Worm (Caenorhabditis elegans) whole organism, early embryonic: Measurements from ENCODE around the gene Y54G2A.32.
"Not testable (repeated sequence)": the region's sequence is repeated elsewhere in the genome, so short reads cannot be mapped to it uniquely, and the experiment has no call there.

Source experiments
- ama-1 ChIP-seq: fragments of 150-350 bp; optimal IDR thresholded peaks from 2 replicates; lab custom pipeline; 2014
- ceh-13 ChIP-seq: fragments of 200-800 bp; sonication (Bioruptor generic); optimal IDR thresholded peaks from 2 replicates; lab custom pipeline; 2018; ENCODE audit warnings: mild to moderate bottlenecking, missing genetic modification characterization, missing compliant biosample characterization
- ets-7 ChIP-seq: sonication (generic microtip); optimal IDR thresholded peaks from 2 replicates; lab custom pipeline; 2016; ENCODE audit warnings: missing genotype, missing genetic modification characterization, missing compliant biosample characterization

ce11 chrIV:2756073-2756472 is 47.7 kb upstream of the Y54G2A.32 start:
- not testable (repeated sequence) for TF ChIP-seq ceh-13 (GFP tag; lab: Kevin White, UChicago); ets-7; ama-1 (lab: Kevin White, UChicago)
